Worm (Caenorhabditis elegans): ENCODE measurements around the gene W07G4.8.

DNA sequence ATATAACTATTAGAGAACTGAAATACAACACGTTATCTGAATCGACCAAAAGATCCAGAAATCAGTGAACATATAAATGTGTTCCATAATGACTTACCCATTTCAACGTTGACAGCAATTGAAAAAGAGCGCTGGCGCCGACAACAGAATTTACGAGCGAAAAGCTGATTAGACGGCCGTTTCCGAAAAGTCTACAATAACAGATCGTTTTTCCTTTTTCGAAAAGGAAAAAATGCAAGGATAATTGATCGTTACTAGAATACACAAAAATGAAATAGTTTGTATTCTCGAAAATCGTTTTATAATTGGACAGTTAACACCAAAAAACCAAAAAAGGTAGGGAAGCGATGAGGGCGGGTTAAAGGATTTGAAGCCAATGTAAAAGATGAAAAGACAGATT is 4.3 kb upstream of the W07G4.8 start, which contains the start of gene srr-1:
- TF ChIP-seq blmp-1 (tag; optimal IDR thresholded peaks at IDR 0.05) = no peak
- no peak for TF ChIP-seq mep-1 (tag; optimal IDR thresholded peaks at IDR 0.05)
- no peak for TF ChIP-seq nhr-237 (tag; optimal IDR thresholded peaks at IDR 0.05)
- no peak for TF ChIP-seq unc-62 (GFP tag; optimal IDR thresholded peaks at IDR 0.05)
- no peak for TF ChIP-seq lin-32 (GFP tag; optimal IDR thresholded peaks at IDR 0.05)
- TF ChIP-seq snpc-4 (tag; optimal IDR thresholded peaks at IDR 0.05) = no peak
- TF ChIP-seq lin-13 (tag; optimal IDR thresholded peaks at IDR 0.05) = no peak

Data from whole organism, mixed stage, embryonic.